Fruit fly (Drosophila melanogaster) whole organism, embryonic: ENCODE results near the gene Ku80.
A peak's percentile ranks its signal among the peaks of the same experiment; 100 is the strongest.

Experiments used
- Adf1 ChIP-seq: fragments of 200-800 bp; sonication (Bioruptor generic); IDR thresholded peaks from 2 replicates; pipeline ENCODE4 v1.3.6; 2022; ENCODE audit warnings: missing biosample characterization, missing genetic modification characterization
- CG10209 ChIP-seq: fragments of 200-800 bp; sonication (Bioruptor generic); optimal IDR thresholded peaks from 3 replicates; lab custom pipeline; 2017; ENCODE audit warnings: missing biosample characterization, mild to moderate bottlenecking, missing genetic modification characterization, missing genetic modification reagents
- CG11695 ChIP-seq: fragments of 200-800 bp; sonication (Bioruptor generic); IDR thresholded peaks from 3 replicates; pipeline ENCODE4 v1.3.6; 2022; ENCODE audit warnings: missing biosample characterization, missing genetic modification characterization
- CG12219 ChIP-seq: fragments of 200-800 bp; sonication (Bioruptor generic); optimal IDR thresholded peaks from 3 replicates; lab custom pipeline; 2018; ENCODE audit warnings: missing biosample characterization, mild to moderate bottlenecking, missing genetic modification characterization
- CG12942 ChIP-seq: fragments of 200-800 bp; sonication (Bioruptor generic); optimal IDR thresholded peaks from 3 replicates; lab custom pipeline; 2016; ENCODE audit warnings: missing biosample characterization, missing genetic modification characterization
- CG13296 ChIP-seq: fragments of 200-800 bp; sonication (Bioruptor generic); optimal IDR thresholded peaks from 3 replicates; lab custom pipeline; 2018; ENCODE audit warnings: missing biosample characterization, mild to moderate bottlenecking, missing genetic modification characterization
- CG15514 ChIP-seq: fragments of 200-800 bp; sonication (Bioruptor generic); optimal IDR thresholded peaks from 3 replicates; lab custom pipeline; 2017; ENCODE audit warnings: missing biosample characterization, missing genetic modification characterization, mild to moderate bottlenecking, moderate library complexity, missing genetic modification reagents
- CG17912 ChIP-seq: fragments of 200-800 bp; sonication (Bioruptor generic); optimal IDR thresholded peaks from 2 replicates; lab custom pipeline; 2018; ENCODE audit warnings: missing biosample characterization, mild to moderate bottlenecking, missing genetic modification characterization
- CG30020 ChIP-seq: fragments of 200-800 bp; optimal IDR thresholded peaks from 2 replicates; lab custom pipeline; 2019; ENCODE audit warnings: missing biosample characterization, mild to moderate bottlenecking, missing genetic modification characterization, moderate library complexity
- CG3163 ChIP-seq: fragments of 200-800 bp; sonication (Bioruptor generic); optimal IDR thresholded peaks from 3 replicates; lab custom pipeline; 2016; ENCODE audit warnings: missing biosample characterization, missing genetic modification characterization
- CG4730 ChIP-seq: fragments of 200-800 bp; sonication (Bioruptor generic); IDR thresholded peaks from 2 replicates; pipeline ENCODE4 v1.3.6; 2022; ENCODE audit warnings: missing biosample characterization, missing genetic modification characterization
- Camta ChIP-seq: fragments of 200-800 bp; sonication (Bioruptor generic); optimal IDR thresholded peaks from 2 replicates; lab custom pipeline; 2016; ENCODE audit warnings: missing biosample characterization, missing genetic modification characterization
- CoRest ChIP-seq: fragments of 200-800 bp; sonication (Bioruptor generic); optimal IDR thresholded peaks from 3 replicates; lab custom pipeline; 2018; ENCODE audit warnings: missing biosample characterization, mild to moderate bottlenecking, missing genetic modification characterization, moderate library complexity
- ERR ChIP-seq: fragments of 200-800 bp; sonication (Bioruptor generic); optimal IDR thresholded peaks from 2 replicates; lab custom pipeline; 2016; ENCODE audit warnings: missing biosample characterization, missing genetic modification characterization
- Eip74EF ChIP-seq, 2 experiments: fragments of 200-800 bp in 1 of 2; fragments of >200 bp in 1 of 2; sonication (Bioruptor generic) in 1 of 2; optimal IDR thresholded peaks; 2 replicates each; lab custom pipeline; 2017 to 2019; ENCODE audit warnings: missing biosample characterization in 2 of 2, missing genetic modification characterization in 2 of 2, mild to moderate bottlenecking in 1 of 2, moderate library complexity in 1 of 2
- H15 ChIP-seq: fragments of 200-800 bp; sonication (Bioruptor generic); IDR thresholded peaks from 3 replicates; pipeline ENCODE4 v1.3.6; 2022; ENCODE audit warnings: missing biosample characterization, missing genetic modification characterization
- HLH4C ChIP-seq: fragments of 200-800 bp; sonication (Bioruptor generic); IDR thresholded peaks from 3 replicates; pipeline ENCODE4 v1.3.6; 2022; ENCODE audit warnings: missing biosample characterization, missing genetic modification characterization; ENCODE audit not compliant: partially characterized antibody
- Jarid2 ChIP-seq: fragments of 200-800 bp; sonication (Bioruptor generic); optimal IDR thresholded peaks from 3 replicates; lab custom pipeline; 2017; ENCODE audit warnings: mild to moderate bottlenecking, missing biosample characterization, missing genetic modification reagents, missing genetic modification characterization
- Nf-YA ChIP-seq: fragments of 200-800 bp; sonication (Bioruptor generic); IDR thresholded peaks from 2 replicates; pipeline ENCODE4 v1.3.6; 2022; ENCODE audit warnings: missing biosample characterization, missing genetic modification characterization
- Nf-YC ChIP-seq: fragments of 200-800 bp; optimal IDR thresholded peaks from 3 replicates; lab custom pipeline; 2019; ENCODE audit warnings: missing biosample characterization, mild to moderate bottlenecking, missing genetic modification characterization, moderate library complexity
- Poxn ChIP-seq: fragments of 200-800 bp; sonication (Bioruptor generic); IDR thresholded peaks from 2 replicates; pipeline ENCODE4 v1.3.6; 2022; ENCODE audit warnings: missing biosample characterization, missing genetic modification characterization
- Ssrp ChIP-seq: fragments of 200-800 bp; sonication (Bioruptor generic); optimal IDR thresholded peaks from 2 replicates; lab custom pipeline; 2018; ENCODE audit warnings: missing biosample characterization, mild to moderate bottlenecking, missing genetic modification characterization, moderate library complexity
- Xbp1 ChIP-seq: fragments of 200-800 bp; sonication (Bioruptor generic); optimal IDR thresholded peaks from 3 replicates; lab custom pipeline; 2016; ENCODE audit warnings: missing biosample characterization, mild to moderate bottlenecking, missing genetic modification characterization
- ap ChIP-seq: fragments of 200-800 bp; sonication (Bioruptor generic); IDR thresholded peaks from 2 replicates; pipeline ENCODE4 v1.3.6; 2022; ENCODE audit warnings: missing biosample characterization, missing genetic modification characterization
- cg ChIP-seq: fragments of 200-800 bp; sonication (Bioruptor generic); optimal IDR thresholded peaks from 3 replicates; lab custom pipeline; 2019; ENCODE audit warnings: missing biosample characterization, mild to moderate bottlenecking, missing genetic modification characterization, moderate library complexity
- crp ChIP-seq, 2 experiments: fragments of 200-800 bp; sonication (Bioruptor generic); optimal IDR thresholded peaks; 2 replicates in 1 of 2; 3 replicates in 1 of 2; lab custom pipeline; 2017; ENCODE audit warnings: missing biosample characterization in 2 of 2, missing genetic modification characterization in 2 of 2, mild to moderate bottlenecking in 1 of 2, moderate library complexity in 1 of 2
- danr ChIP-seq: fragments of 200-800 bp; sonication (Bioruptor generic); IDR thresholded peaks from 2 replicates; pipeline ENCODE4 v1.3.6; 2022; ENCODE audit warnings: missing biosample characterization, missing genetic modification characterization
- dmrt11E ChIP-seq: fragments of 200-800 bp; sonication (Bioruptor generic); optimal IDR thresholded peaks from 3 replicates; lab custom pipeline; 2018; ENCODE audit warnings: missing biosample characterization, mild to moderate bottlenecking, missing genetic modification characterization, moderate library complexity
- ftz-f1 ChIP-seq: fragments of 200-800 bp; sonication (Bioruptor generic); optimal IDR thresholded peaks from 2 replicates; lab custom pipeline; 2016; ENCODE audit warnings: missing biosample characterization, missing genetic modification characterization
- gcm ChIP-seq: fragments of 200-800 bp; sonication (Bioruptor generic); optimal IDR thresholded peaks from 2 replicates; lab custom pipeline; 2019; ENCODE audit warnings: missing biosample characterization, mild to moderate bottlenecking, missing genetic modification characterization, moderate library complexity
- gem ChIP-seq: fragments of 200-800 bp; sonication (Bioruptor generic); optimal IDR thresholded peaks from 2 replicates; lab custom pipeline; 2019; ENCODE audit warnings: missing biosample characterization, mild to moderate bottlenecking, missing genetic modification characterization, moderate library complexity
- grau ChIP-seq: fragments of 200-800 bp; optimal IDR thresholded peaks from 3 replicates; lab custom pipeline; 2019; ENCODE audit warnings: missing biosample characterization, mild to moderate bottlenecking, missing genetic modification characterization, moderate library complexity
- her ChIP-seq: fragments of 200-800 bp; sonication (Bioruptor generic); optimal IDR thresholded peaks from 2 replicates; lab custom pipeline; 2016; ENCODE audit warnings: missing biosample characterization, missing genetic modification characterization
- hkb ChIP-seq, 2 experiments: fragments of 200-800 bp in 1 of 2; fragments of >200 bp in 1 of 2; sonication (Bioruptor generic) in 1 of 2; IDR thresholded peaks in 1 of 2; optimal IDR thresholded peaks in 1 of 2; 2 replicates each; pipeline versions ENCODE4 v1.3.6 to Lab custom; 2017 to 2022; ENCODE audit warnings: missing biosample characterization in 1 of 2, missing genetic modification characterization in 1 of 2
- ind ChIP-seq: fragments of 200-800 bp; sonication (Bioruptor generic); optimal IDR thresholded peaks from 3 replicates; lab custom pipeline; 2016; ENCODE audit warnings: missing biosample characterization, missing genetic modification characterization
- jumu ChIP-seq: fragments of 200-800 bp; sonication (Bioruptor generic); optimal IDR thresholded peaks from 3 replicates; lab custom pipeline; 2016; ENCODE audit warnings: missing biosample characterization, missing genetic modification characterization
- maf-S ChIP-seq: fragments of 200-800 bp; sonication (Bioruptor generic); optimal IDR thresholded peaks from 2 replicates; lab custom pipeline; 2016; ENCODE audit warnings: missing biosample characterization, missing genetic modification characterization
- nau ChIP-seq: fragments of 200-800 bp; sonication (Bioruptor generic); optimal IDR thresholded peaks from 3 replicates; lab custom pipeline; 2017; ENCODE audit warnings: missing biosample characterization, mild to moderate bottlenecking, missing genetic modification characterization, missing genetic modification reagents
- odd ChIP-seq: fragments of 200-800 bp; sonication (Bioruptor generic); optimal IDR thresholded peaks from 2 replicates; lab custom pipeline; 2017; ENCODE audit warnings: missing biosample characterization, mild to moderate bottlenecking, missing genetic modification characterization
- otp ChIP-seq: fragments of 200-800 bp; sonication (Bioruptor generic); IDR thresholded peaks from 3 replicates; pipeline ENCODE4, ENCODE4 v1.3.6; 2022; ENCODE audit warnings: missing biosample characterization, missing genetic modification characterization
- peb ChIP-seq: fragments of 200-800 bp; sonication (Bioruptor generic); IDR thresholded peaks from 2 replicates; pipeline ENCODE4 v1.3.6; 2022; ENCODE audit warnings: missing biosample characterization, missing genetic modification characterization
- pnt ChIP-seq: fragments of 200-800 bp; sonication (Bioruptor generic); optimal IDR thresholded peaks from 3 replicates; lab custom pipeline; 2016; ENCODE audit warnings: missing biosample characterization, missing genetic modification characterization
- slbo ChIP-seq: fragments of 200-800 bp; sonication (Bioruptor generic); IDR thresholded peaks from 2 replicates; pipeline ENCODE4 v1.3.6; 2022; ENCODE audit warnings: missing biosample characterization, missing genetic modification characterization
- sna ChIP-seq: fragments of 200-800 bp; sonication (Bioruptor generic); IDR thresholded peaks from 2 replicates; pipeline ENCODE4 v1.3.6; 2022; ENCODE audit warnings: missing biosample characterization, missing genetic modification characterization; ENCODE audit not compliant: partially characterized antibody
- sob ChIP-seq: fragments of 200-800 bp; sonication (Bioruptor generic); IDR thresholded peaks from 2 replicates; pipeline ENCODE4 v1.3.6; 2022; ENCODE audit warnings: missing biosample characterization, missing genetic modification characterization
- tna ChIP-seq: fragments of 200-800 bp; sonication (Bioruptor generic); IDR thresholded peaks from 2 replicates; pipeline ENCODE4 v1.3.6; 2022; ENCODE audit warnings: missing biosample characterization, missing genetic modification characterization; ENCODE audit not compliant: partially characterized antibody
- z ChIP-seq: fragments of 200-800 bp; sonication (Bioruptor generic); IDR thresholded peaks from 3 replicates; pipeline ENCODE4 v1.3.6; 2022; ENCODE audit warnings: missing biosample characterization, missing genetic modification characterization
- zen ChIP-seq: fragments of 200-800 bp; sonication (Bioruptor generic); optimal IDR thresholded peaks from 3 replicates; lab custom pipeline; 2018; ENCODE audit warnings: missing biosample characterization, mild to moderate bottlenecking, missing genetic modification characterization, moderate library complexity

Gene Ku80

dm6 chr2L:15750523-15751258, 20.3 kb downstream of the Ku80 start, which contains the start of gene ND-B17 (continued):
- TF ChIP-seq ap (0 out of 2 replicates have a peak, but pooled peaks have one; percentile 25), hkb (optimal IDR thresholded peaks at IDR 0.05; lab: Kevin White, UChicago) (peak; percentile 29), hkb (GFP tag; IDR thresholded peaks at IDR 0.05; lab: Robert Waterston, UW) (peak; percentile 63; the same call in 1 of the 2 replicates), CG11695 (GFP tag; lab: Robert Waterston, UW) (no peak), maf-S (no peak), sob (GFP tag; lab: Robert Waterston, UW) (peak; percentile 75), her (GFP tag; lab: Kevin White, UChicago) (peak; percentile 24), nau (GFP tag; lab: Kevin White, UChicago) (no peak), crp (GFP tag; optimal IDR thresholded peaks at IDR 0.05; lab: Kevin White, UChicago) (peak; percentile 75 to 96), gem (tag; lab: Kevin White, UChicago) (no peak), tna (no peak), grau (peak; percentile 49), cg (GFP tag; lab: Kevin White, UChicago) (no peak), otp (GFP tag; lab: Robert Waterston, UW) (no peak), sna (0 out of 2 replicates have a peak, but pooled peaks have one; percentile 32), CG12219 (GFP tag; lab: Kevin White, UChicago) (no peak), ERR (GFP tag; lab: Kevin White, UChicago) (no peak), Nf-YA (GFP tag; lab: Robert Waterston, UW) (no peak), Camta (GFP tag; lab: Kevin White, UChicago) (peak; percentile 48), dmrt11E (tag; lab: Kevin White, UChicago) (peak; percentile 34), jumu (peak; percentile 22), gcm (GFP tag; lab: Kevin White, UChicago) (no peak), CG4730 (GFP tag; lab: Robert Waterston, UW) (no peak), CoRest (tag; lab: Kevin White, UChicago) (peak; percentile 52), CG17912 (GFP tag; lab: Kevin White, UChicago) (peak; percentile 11), CG10209 (GFP tag; lab: Kevin White, UChicago) (no peak), Eip74EF (GFP tag; optimal IDR thresholded peaks at IDR 0.05; lab: Kevin White, UChicago) (no peak), pnt (GFP tag; lab: Kevin White, UChicago) (no peak), Ssrp (tag; lab: Kevin White, UChicago) (no peak), H15 (GFP tag; lab: Robert Waterston, UW) (0 out of 3 replicates have a peak, but pooled peaks have one; percentile 42), CG3163 (peak; percentile 29), zen (no peak), Jarid2 (GFP tag; lab: Kevin White, UChicago) (no peak), ftz-f1 (GFP tag; lab: Kevin White, UChicago) (no peak), slbo (GFP tag; lab: Robert Waterston, UW) (peak; percentile 82), peb (GFP tag; lab: Robert Waterston, UW) (no peak), CG12942 (peak; percentile 55), odd (GFP tag; lab: Kevin White, UChicago) (no peak), z (GFP tag; lab: Robert Waterston, UW) (no peak), CG30020 (peak; percentile 17), HLH4C (no peak), ind (peak; percentile 5), Nf-YC (tag; lab: Kevin White, UChicago) (no peak), Xbp1 (GFP tag; lab: Kevin White, UChicago) (peak; percentile 75), CG15514 (GFP tag; lab: Kevin White, UChicago) (no peak), Poxn (GFP tag; lab: Robert Waterston, UW) (no peak), Adf1 (GFP tag; lab: Robert Waterston, UW) (peak; percentile 24; the same call in 1 of the 2 replicates), danr (GFP tag; lab: Robert Waterston, UW) (no peak), CG13296 (GFP tag; lab: Kevin White, UChicago) (no peak)
